Worm (Caenorhabditis elegans): ENCODE measurements around the gene alh-10.

alh-10 gene

ce11 chrX:7101477-7101876 lies 42.0 kb downstream of the alh-10 start, which contains the start of gene C36B7.3:
TSS of gene C36B7.3 (plus strand) at chrX:7101777.
- TF ChIP-seq rnt-1 (tag; optimal IDR thresholded peaks at IDR 0.05) = no peak
- no peak for TF ChIP-seq sox-4 (tag; optimal IDR thresholded peaks at IDR 0.05)
- no peak for TF ChIP-seq hlh-30 (tag; optimal IDR thresholded peaks at IDR 0.05; ENCODE audit: insufficient read depth)
- TF ChIP-seq hlh-6 (tag; optimal IDR thresholded peaks at IDR 0.05) = no peak
- no peak for TF ChIP-seq nfya-1 (tag; optimal IDR thresholded peaks at IDR 0.05)
- no peak for TF ChIP-seq ceh-30 (tag; optimal IDR thresholded peaks at IDR 0.05)
- no peak for TF ChIP-seq ttx-3 (tag; optimal IDR thresholded peaks at IDR 0.05)
- no peak for TF ChIP-seq unc-42 (tag; optimal IDR thresholded peaks at IDR 0.05)
- TF ChIP-seq syd-9 (tag; optimal IDR thresholded peaks at IDR 0.05) = no peak
- no peak for TF ChIP-seq pax-1 (tag; optimal IDR thresholded peaks at IDR 0.05)
- no peak for TF ChIP-seq nhr-11 (tag; optimal IDR thresholded peaks at IDR 0.05)

- TF ChIP-seq sox-2 (GFP tag; IDR thresholded peaks at IDR 0.05) = no peak
- peak; percentile 45 for TF ChIP-seq ceh-31 (tag; optimal IDR thresholded peaks at IDR 0.05)
- peak; percentile 38 for TF ChIP-seq elt-2 (tag; optimal IDR thresholded peaks at IDR 0.05)
- no peak for TF ChIP-seq hlh-30 (tag; optimal IDR thresholded peaks at IDR 0.05; ENCODE audit: insufficient read depth)
- TF ChIP-seq tbx-7 (tag; optimal IDR thresholded peaks at IDR 0.05) = no peak
- TF ChIP-seq ref-2 (tag; optimal IDR thresholded peaks at IDR 0.05) = peak; percentile 16
- peak; percentile 0 for TF ChIP-seq unc-42 (tag; optimal IDR thresholded peaks at IDR 0.05)
- TF ChIP-seq madf-2 (tag; optimal IDR thresholded peaks at IDR 0.05) = no peak
- peak; percentile 26 for TF ChIP-seq tbx-2 (tag; optimal IDR thresholded peaks at IDR 0.05)
Measured at ce11 chrX:7100290-7100689, 43.2 kb downstream of the alh-10 start, which contains the start of gene C36B7.6. TSS of gene C36B7.6 (minus strand) at chrX:7100338.

- TF ChIP-seq ceh-31 (tag; optimal IDR thresholded peaks at IDR 0.05) (no peak), ceh-2 (tag; optimal IDR thresholded peaks at IDR 0.05) (no peak), ref-2 (tag; optimal IDR thresholded peaks at IDR 0.05) (no peak), pha-2 (tag; optimal IDR thresholded peaks at IDR 0.05) (no peak), ztf-16 (tag; optimal IDR thresholded peaks at IDR 0.05) (no peak), tbx-2 (tag; optimal IDR thresholded peaks at IDR 0.05) (no peak), che-1 (tag; optimal IDR thresholded peaks at IDR 0.05) (no peak), nhr-11 (tag; optimal IDR thresholded peaks at IDR 0.05) (no peak), ets-4 (tag; optimal IDR thresholded peaks at IDR 0.05) (no peak), C38D4.7 (GFP tag; optimal IDR thresholded peaks at IDR 0.05) (no peak), unc-3 (GFP tag; conservative IDR thresholded peaks at IDR 0.05) (no peak), unc-3 (tag; optimal IDR thresholded peaks at IDR 0.05) (no peak), ceh-45 (GFP tag; IDR thresholded peaks at IDR 0.05) (no peak), ceh-9 (tag; optimal IDR thresholded peaks at IDR 0.05) (no peak), ceh-18 (tag; optimal IDR thresholded peaks at IDR 0.05) (no peak), fkh-10 (GFP tag; optimal IDR thresholded peaks at IDR 0.05) (no peak), lin-11 (tag; optimal IDR thresholded peaks at IDR 0.05) (no peak)
Measured at ce11 chrX:7099049-7099448, 44.4 kb downstream of the alh-10 start.

- TF ChIP-seq gmeb-2 (tag; optimal IDR thresholded peaks at IDR 0.05) (no peak), C08G9.2 (tag; optimal IDR thresholded peaks at IDR 0.05) (no peak), pros-1 (tag; optimal IDR thresholded peaks at IDR 0.05) (no peak), ceh-48 (tag; optimal IDR thresholded peaks at IDR 0.05) (no peak), lin-11 (tag; optimal IDR thresholded peaks at IDR 0.05) (no peak), pqm-1 (tag; optimal IDR thresholded peaks at IDR 0.05) (no peak), C38D4.7 (GFP tag; optimal IDR thresholded peaks at IDR 0.05) (no peak), ceh-9 (tag; optimal IDR thresholded peaks at IDR 0.05) (no peak), ceh-18 (tag; optimal IDR thresholded peaks at IDR 0.05) (no peak), nfya-1 (tag; optimal IDR thresholded peaks at IDR 0.05) (no peak), hlh-13 (GFP tag; optimal IDR thresholded peaks at IDR 0.05) (no peak), ztf-16 (tag; optimal IDR thresholded peaks at IDR 0.05) (no peak), unc-86 (tag; optimal IDR thresholded peaks at IDR 0.05) (no peak), npax-4 (tag; optimal IDR thresholded peaks at IDR 0.05) (no peak)
Measured at ce11 chrX:7096349-7096748, 47.1 kb downstream of the alh-10 start, which contains the start of gene C36B7.5. TSS of gene C36B7.5 (minus strand) at chrX:7096449.

Data from whole organism, late embryonic.